Fruit fly (Drosophila melanogaster) S2 (cell line): Measurements from ENCODE around the gene Claspin.

Experiments
- CG8478 ChIP-seq: fragments of >200 bp; optimal IDR thresholded peaks from 2 replicates; lab custom pipeline; 2018
- CTCF ChIP-seq, 2 experiments: fragments of >200 bp; optimal IDR thresholded peaks; 2 replicates each; lab custom pipeline; 2018

DNA sequence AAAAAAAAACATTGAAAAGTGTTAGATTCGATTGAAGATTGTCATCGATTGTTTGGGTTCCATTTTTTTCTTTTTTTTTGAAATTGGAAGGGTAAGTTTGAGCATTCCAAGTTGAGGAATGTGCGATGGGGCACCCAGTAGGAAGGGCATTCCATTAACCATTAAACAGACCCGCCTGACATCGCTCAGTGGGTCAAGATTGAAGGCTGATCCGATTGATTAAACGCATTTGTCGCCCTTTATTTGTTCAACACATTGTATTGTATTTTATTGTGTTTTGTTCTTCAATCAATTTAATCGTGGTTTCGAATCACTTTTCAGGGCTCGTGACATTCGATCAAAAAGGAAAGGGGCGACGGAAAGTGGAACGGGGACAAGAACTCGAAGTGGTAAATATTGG, 27.8 kb downstream of the Claspin start:
- TF ChIP-seq CTCF (optimal IDR thresholded peaks at IDR 0.05; lab: Kevin White, UChicago), result no peak
- TF ChIP-seq CG8478 (lab: Kevin White, UChicago), result no peak
